Fruit fly (Drosophila melanogaster) whole organism, embryonic: Measurements from ENCODE around the gene ana1.

Experiments
- Atf3 ChIP-seq: fragments of 200-800 bp; sonication (Bioruptor generic); optimal IDR thresholded peaks from 3 replicates; lab custom pipeline; 2016; ENCODE audit warnings: missing biosample characterization, missing genetic modification characterization
- Awh ChIP-seq: fragments of 200-800 bp; sonication (Bioruptor generic); IDR thresholded peaks from 2 replicates; pipeline ENCODE4, ENCODE4 v1.3.6; 2022; ENCODE audit warnings: missing biosample characterization, missing genetic modification characterization
- CG10147 ChIP-seq: fragments of 200-800 bp; sonication (Bioruptor generic); optimal IDR thresholded peaks from 2 replicates; lab custom pipeline; 2019; ENCODE audit warnings: missing biosample characterization, mild to moderate bottlenecking, missing genetic modification characterization, moderate library complexity
- CG10209 ChIP-seq: fragments of 200-800 bp; sonication (Bioruptor generic); optimal IDR thresholded peaks from 3 replicates; lab custom pipeline; 2017; ENCODE audit warnings: missing biosample characterization, mild to moderate bottlenecking, missing genetic modification characterization, missing genetic modification reagents
- CG10267 ChIP-seq: fragments of 200-800 bp; sonication (Bioruptor generic); optimal IDR thresholded peaks from 2 replicates; lab custom pipeline; 2018; ENCODE audit warnings: missing biosample characterization, mild to moderate bottlenecking, missing genetic modification characterization, moderate library complexity
- CG11085 ChIP-seq: fragments of 200-800 bp; sonication (Bioruptor generic); IDR thresholded peaks from 2 replicates; pipeline ENCODE4 v1.3.6; 2022; ENCODE audit warnings: missing biosample characterization, missing genetic modification characterization
- CG11398 ChIP-seq: fragments of 200-800 bp; sonication (Bioruptor generic); optimal IDR thresholded peaks from 2 replicates; lab custom pipeline; 2016; ENCODE audit warnings: missing biosample characterization, missing genetic modification characterization
- CG12071 ChIP-seq: fragments of 200-800 bp; sonication (Bioruptor generic); optimal IDR thresholded peaks from 3 replicates; lab custom pipeline; 2018; ENCODE audit warnings: missing biosample characterization, mild to moderate bottlenecking, missing genetic modification characterization
- CG13424 ChIP-seq: fragments of 200-800 bp; sonication (Bioruptor generic); optimal IDR thresholded peaks from 2 replicates; lab custom pipeline; 2019; ENCODE audit warnings: missing biosample characterization, mild to moderate bottlenecking, missing genetic modification characterization, moderate library complexity
- CG1647 ChIP-seq: fragments of 200-800 bp; sonication (Bioruptor generic); optimal IDR thresholded peaks from 3 replicates; lab custom pipeline; 2016; ENCODE audit warnings: missing biosample characterization, missing genetic modification characterization
- CG18599 ChIP-seq: fragments of 200-800 bp; sonication (Bioruptor generic); optimal IDR thresholded peaks from 3 replicates; lab custom pipeline; 2017; ENCODE audit warnings: missing biosample characterization, missing genetic modification characterization, mild to moderate bottlenecking, moderate library complexity, missing genetic modification reagents
- CG18619 ChIP-seq: fragments of 200-800 bp; sonication (Bioruptor generic); optimal IDR thresholded peaks from 3 replicates; lab custom pipeline; 2017; ENCODE audit warnings: missing biosample characterization, mild to moderate bottlenecking, missing genetic modification characterization
- CG2889 ChIP-seq: fragments of 200-800 bp; sonication (Bioruptor generic); IDR thresholded peaks from 3 replicates; pipeline ENCODE4 v1.3.6; 2022; ENCODE audit warnings: missing biosample characterization, missing genetic modification characterization
- CG3726 ChIP-seq: fragments of 200-800 bp; sonication (Bioruptor generic); IDR thresholded peaks from 3 replicates; pipeline ENCODE4, ENCODE4 v1.3.6; 2022; ENCODE audit warnings: missing biosample characterization, missing genetic modification characterization
- CG4328 ChIP-seq: fragments of 200-800 bp; sonication (Bioruptor generic); optimal IDR thresholded peaks from 3 replicates; lab custom pipeline; 2017; ENCODE audit warnings: missing biosample characterization, missing genetic modification reagents, missing genetic modification characterization
- CG4424 ChIP-seq: fragments of 200-800 bp; sonication (Bioruptor generic); optimal IDR thresholded peaks from 3 replicates; lab custom pipeline; 2016; ENCODE audit warnings: missing biosample characterization, missing genetic modification characterization
- CG4820 ChIP-seq: fragments of 200-800 bp; sonication (Bioruptor generic); optimal IDR thresholded peaks from 3 replicates; lab custom pipeline; 2016; ENCODE audit warnings: missing biosample characterization, missing genetic modification characterization
- CG6272 ChIP-seq: fragments of 200-800 bp; sonication (Bioruptor generic); IDR thresholded peaks from 2 replicates; pipeline ENCODE4 v1.3.6; 2022; ENCODE audit warnings: missing biosample characterization, missing genetic modification characterization
- CG7963 ChIP-seq: fragments of 200-800 bp; sonication (Bioruptor generic); IDR thresholded peaks from 3 replicates; pipeline ENCODE4 v1.3.6; 2022; ENCODE audit warnings: missing biosample characterization, missing genetic modification characterization; ENCODE audit not compliant: partially characterized antibody
- CG9609 ChIP-seq: fragments of 200-800 bp; sonication (Bioruptor generic); optimal IDR thresholded peaks from 3 replicates; lab custom pipeline; 2016; ENCODE audit warnings: missing biosample characterization, missing genetic modification characterization
- Camta ChIP-seq: fragments of 200-800 bp; sonication (Bioruptor generic); optimal IDR thresholded peaks from 2 replicates; lab custom pipeline; 2016; ENCODE audit warnings: missing biosample characterization, missing genetic modification characterization
- D ChIP-seq, 2 experiments: fragments of 200-800 bp in 1 of 2; fragments of >200 bp in 1 of 2; sonication (Bioruptor generic) in 1 of 2; optimal IDR thresholded peaks; 2 replicates in 1 of 2; 3 replicates in 1 of 2; lab custom pipeline; 2017; ENCODE audit warnings: mild to moderate bottlenecking in 1 of 2, missing biosample characterization in 1 of 2, missing genetic modification characterization in 1 of 2, missing genetic modification reagents in 1 of 2
- Dbx ChIP-seq: fragments of 200-800 bp; sonication (Bioruptor generic); IDR thresholded peaks from 3 replicates; pipeline ENCODE4 v1.3.6; 2022; ENCODE audit warnings: missing biosample characterization, missing genetic modification characterization
- Ets65A ChIP-seq: fragments of 200-800 bp; sonication (Bioruptor generic); peaks from one replicate; lab custom pipeline; 2016; ENCODE audit warnings: missing biosample characterization, missing genetic modification characterization
- Fer1 ChIP-seq: fragments of 200-800 bp; sonication (Bioruptor generic); optimal IDR thresholded peaks from 2 replicates; lab custom pipeline; 2017; ENCODE audit warnings: missing biosample characterization, mild to moderate bottlenecking, missing genetic modification characterization
- MBD-R2 ChIP-seq: fragments of 200-800 bp; sonication (Bioruptor generic); IDR thresholded peaks from 2 replicates; pipeline ENCODE4 v1.3.6; 2022; ENCODE audit warnings: missing biosample characterization, missing genetic modification characterization
- Myb ChIP-seq: fragments of 200-800 bp; sonication (Bioruptor generic); optimal IDR thresholded peaks from 2 replicates; lab custom pipeline; 2016; ENCODE audit warnings: missing biosample characterization, missing genetic modification characterization
- NK7.1 ChIP-seq: fragments of 200-800 bp; sonication (Bioruptor generic); optimal IDR thresholded peaks from 3 replicates; lab custom pipeline; 2016; ENCODE audit warnings: missing biosample characterization, missing genetic modification characterization
- Oli ChIP-seq: fragments of 200-800 bp; sonication (Bioruptor generic); optimal IDR thresholded peaks from 2 replicates; lab custom pipeline; 2018; ENCODE audit warnings: missing biosample characterization, mild to moderate bottlenecking, missing genetic modification characterization, moderate library complexity
- Ravus ChIP-seq: fragments of 200-800 bp; sonication (Bioruptor generic); IDR thresholded peaks from 2 replicates; pipeline ENCODE4 v1.3.6; 2022; ENCODE audit warnings: missing biosample characterization, missing genetic modification characterization
- Usf ChIP-seq: fragments of 200-800 bp; sonication (Bioruptor generic); optimal IDR thresholded peaks from 2 replicates; lab custom pipeline; 2017; ENCODE audit warnings: missing genotype, missing biosample characterization, missing genetic modification characterization
- amos ChIP-seq: fragments of 200-800 bp; sonication (Bioruptor generic); IDR thresholded peaks from 2 replicates; pipeline ENCODE4 v1.3.6; 2022; ENCODE audit warnings: missing biosample characterization, missing genetic modification characterization; ENCODE audit not compliant: partially characterized antibody
- bcd ChIP-seq: fragments of 200-800 bp; sonication (Bioruptor generic); optimal IDR thresholded peaks from 2 replicates; lab custom pipeline; 2017; ENCODE audit warnings: missing biosample characterization, mild to moderate bottlenecking, missing genetic modification characterization
- corto ChIP-seq: fragments of 200-800 bp; sonication (Bioruptor generic); optimal IDR thresholded peaks from 2 replicates; lab custom pipeline; 2016; ENCODE audit warnings: missing biosample characterization, mild to moderate bottlenecking, missing genetic modification characterization, moderate library complexity
- crol ChIP-seq: fragments of 200-800 bp; sonication (Bioruptor generic); IDR thresholded peaks from 2 replicates; pipeline ENCODE4 v1.3.6; 2022; ENCODE audit warnings: missing biosample characterization, missing genetic modification characterization
- cwo ChIP-seq: fragments of 200-800 bp; sonication (Bioruptor generic); optimal IDR thresholded peaks from 3 replicates; lab custom pipeline; 2017; ENCODE audit warnings: missing biosample characterization, missing genetic modification characterization, mild to moderate bottlenecking, moderate library complexity, missing genetic modification reagents
- dati ChIP-seq: fragments of 200-800 bp; sonication (Bioruptor generic); IDR thresholded peaks from 2 replicates; pipeline ENCODE4 v1.3.6; 2022; ENCODE audit warnings: missing biosample characterization, missing genetic modification characterization
- dysf ChIP-seq: fragments of 200-800 bp; sonication (Bioruptor generic); IDR thresholded peaks from 3 replicates; pipeline ENCODE4 v1.3.6; 2022; ENCODE audit warnings: missing biosample characterization, missing genetic modification characterization
- esg ChIP-seq: fragments of 200-800 bp; sonication (Bioruptor generic); conservative IDR thresholded peaks from 2 replicates; pipeline ENCODE4 v1.3.6; 2022; ENCODE audit warnings: missing biosample characterization, missing genetic modification characterization
- gro ChIP-seq: fragments of 200-800 bp; sonication (Bioruptor generic); optimal IDR thresholded peaks from 2 replicates; lab custom pipeline; 2016; ENCODE audit warnings: missing biosample characterization, missing genetic modification characterization
- hb ChIP-seq: fragments of 200-800 bp; sonication (Bioruptor generic); IDR thresholded peaks from 3 replicates; pipeline ENCODE4 v1.3.6; 2022; ENCODE audit warnings: missing biosample characterization, missing genetic modification characterization; ENCODE audit not compliant: partially characterized antibody
- kay ChIP-seq: fragments of 200-800 bp; sonication (Bioruptor generic); optimal IDR thresholded peaks from 2 replicates; lab custom pipeline; 2016; ENCODE audit warnings: missing biosample characterization, missing genetic modification characterization
- kni ChIP-seq: fragments of 200-800 bp; sonication (Bioruptor generic); optimal IDR thresholded peaks from 3 replicates; lab custom pipeline; 2017; ENCODE audit warnings: mild to moderate bottlenecking, missing biosample characterization, missing genetic modification reagents, missing genetic modification characterization
- lilli ChIP-seq: fragments of 200-800 bp; sonication (Bioruptor generic); optimal IDR thresholded peaks from 3 replicates; lab custom pipeline; 2016; ENCODE audit warnings: missing biosample characterization, missing genetic modification characterization
- peb ChIP-seq: fragments of 200-800 bp; sonication (Bioruptor generic); IDR thresholded peaks from 2 replicates; pipeline ENCODE4 v1.3.6; 2022; ENCODE audit warnings: missing biosample characterization, missing genetic modification characterization
- rib ChIP-seq: fragments of 200-800 bp; sonication (Bioruptor generic); IDR thresholded peaks from 2 replicates; pipeline ENCODE4 v1.3.6; 2022; ENCODE audit warnings: missing biosample characterization, missing genetic modification characterization
- run ChIP-seq: fragments of 200-800 bp; sonication (Bioruptor generic); optimal IDR thresholded peaks from 3 replicates; lab custom pipeline; 2018; ENCODE audit warnings: missing biosample characterization, mild to moderate bottlenecking, missing genetic modification characterization
- scrt ChIP-seq: fragments of 200-800 bp; sonication (Bioruptor generic); optimal IDR thresholded peaks from 2 replicates; lab custom pipeline; 2018; ENCODE audit warnings: missing biosample characterization, mild to moderate bottlenecking, missing genetic modification characterization, moderate library complexity
- sens ChIP-seq: fragments of 200-800 bp; sonication (Bioruptor generic); peaks from one replicate; lab custom pipeline; 2016; ENCODE audit warnings: missing biosample characterization, missing genetic modification characterization
- sens-2 ChIP-seq: fragments of 200-800 bp; sonication (Bioruptor generic); IDR thresholded peaks from 2 replicates; pipeline ENCODE4 v1.3.6; 2022; ENCODE audit warnings: missing biosample characterization, missing genetic modification characterization
- slou ChIP-seq: fragments of 200-800 bp; sonication (Bioruptor generic); optimal IDR thresholded peaks from 3 replicates; lab custom pipeline; 2016; ENCODE audit warnings: missing biosample characterization, missing genetic modification characterization

The ana1 gene

DNA sequence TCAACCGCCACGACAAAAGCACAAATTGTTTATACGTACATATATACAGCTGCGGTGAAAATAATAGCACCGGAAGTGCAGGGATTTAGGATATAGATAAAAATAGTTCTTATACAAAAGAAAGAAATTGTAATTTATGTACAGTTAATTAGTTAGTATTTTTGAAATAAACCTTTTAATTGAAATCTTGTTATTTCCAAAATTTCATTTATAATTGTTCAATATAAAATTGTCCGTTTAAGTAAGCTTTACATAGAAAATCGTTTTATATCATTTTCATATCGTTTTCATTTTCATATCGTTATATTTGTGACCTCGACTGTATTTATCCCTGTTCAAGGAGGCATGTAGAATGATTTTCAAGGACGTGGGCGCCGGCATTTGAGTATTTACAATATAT lies 43.7 kb downstream of the ana1 start (continued):
- TF ChIP-seq kni (GFP tag; lab: Kevin White, UChicago) (no peak), CG12071 (GFP tag; lab: Kevin White, UChicago) (no peak), CG11398 (GFP tag; lab: Kevin White, UChicago) (no peak), hb (GFP tag; lab: Robert Waterston, UW) (no peak), kay (no peak), Camta (GFP tag; lab: Kevin White, UChicago) (no peak), CG2889 (no peak), CG7963 (GFP tag; lab: Robert Waterston, UW) (no peak), Ravus (GFP tag; lab: Robert Waterston, UW) (no peak), Atf3 (GFP tag; lab: Kevin White, UChicago) (no peak), Fer1 (peak; percentile 88), peb (GFP tag; lab: Robert Waterston, UW) (no peak), gro (no peak), sens-2 (GFP tag; lab: Robert Waterston, UW) (no peak), CG3726 (GFP tag; lab: Robert Waterston, UW) (no peak), CG10267 (tag; lab: Kevin White, UChicago) (peak; percentile 51), NK7.1 (GFP tag; lab: Kevin White, UChicago) (no peak), cwo (GFP tag; lab: Kevin White, UChicago) (peak; percentile 76), CG18599 (GFP tag; lab: Kevin White, UChicago) (peak; percentile 93), bcd (peak; percentile 53), corto (GFP tag; lab: Kevin White, UChicago) (no peak), amos (GFP tag; lab: Robert Waterston, UW) (no peak), Oli (tag; lab: Kevin White, UChicago) (peak; percentile 25), CG1647 (GFP tag; lab: Kevin White, UChicago) (no peak), MBD-R2 (GFP tag; lab: Robert Waterston, UW) (no peak), dysf (GFP tag; lab: Robert Waterston, UW) (peak; percentile 65; the same call in 2 of the 3 replicates), D (optimal IDR thresholded peaks at IDR 0.05; lab: Kevin White, UChicago) (no peak), D (GFP tag; optimal IDR thresholded peaks at IDR 0.05; lab: Kevin White, UChicago) (no peak), CG4424 (GFP tag; lab: Kevin White, UChicago) (no peak), CG13424 (tag; lab: Kevin White, UChicago) (peak; percentile 70), slou (GFP tag; lab: Kevin White, UChicago) (peak; percentile 4), rib (no peak), dati (no peak), Myb (GFP tag; lab: Kevin White, UChicago) (no peak), CG10209 (peak; percentile 46), crol (GFP tag; lab: Robert Waterston, UW) (no peak), CG4328 (GFP tag; lab: Kevin White, UChicago) (peak; percentile 5), run (tag; lab: Kevin White, UChicago) (peak; percentile 17), CG6272 (GFP tag; lab: Robert Waterston, UW) (no peak), Awh (no peak), CG4820 (GFP tag; lab: Kevin White, UChicago) (no peak), CG9609 (no peak), CG18619 (GFP tag; lab: Kevin White, UChicago) (peak; percentile 32), Ets65A (GFP tag; lab: Kevin White, UChicago) (no peak), CG10147 (peak; percentile 82), Dbx (GFP tag; lab: Robert Waterston, UW) (peak; percentile 59; the same call in 2 of the 3 replicates), CG11085 (GFP tag; lab: Robert Waterston, UW) (no peak), scrt (peak; percentile 67), lilli (GFP tag; lab: Kevin White, UChicago) (peak; percentile 24), esg (GFP tag; lab: Robert Waterston, UW) (0 out of 2 replicates have a peak, but pooled peaks have one; percentile 28), Usf (GFP tag; lab: Kevin White, UChicago) (no peak), sens (GFP tag; lab: Kevin White, UChicago) (peak; percentile 59)
